Fruit fly (Drosophila melanogaster) whole organism, prepupa: Measurements from ENCODE around the gene dao.

Source experiments
- Blimp-1 ChIP-seq: fragments of 200-800 bp; sonication (Bioruptor generic); optimal IDR thresholded peaks from 3 replicates; lab custom pipeline; 2017; ENCODE audit warnings: missing biosample characterization, missing genetic modification characterization, mild to moderate bottlenecking, moderate library complexity, missing genetic modification reagents
- CG10631 ChIP-seq: fragments of 200-800 bp; sonication (Bioruptor generic); optimal IDR thresholded peaks from 2 replicates; lab custom pipeline; 2016; ENCODE audit warnings: missing biosample characterization, missing genetic modification characterization
- CG10669 ChIP-seq: fragments of 200-800 bp; sonication (Bioruptor generic); optimal IDR thresholded peaks from 3 replicates; lab custom pipeline; 2018; ENCODE audit warnings: missing biosample characterization, mild to moderate bottlenecking, missing genetic modification characterization, moderate library complexity
- CG11294 ChIP-seq: fragments of 200-800 bp; sonication (Bioruptor generic); IDR thresholded peaks from 2 replicates; pipeline ENCODE4 v1.3.6; 2022; ENCODE audit warnings: missing biosample characterization, missing genetic modification characterization
- CG11762 ChIP-seq: fragments of 200-800 bp; sonication (Bioruptor generic); optimal IDR thresholded peaks from 3 replicates; lab custom pipeline; 2016; ENCODE audit warnings: missing biosample characterization, missing genetic modification characterization; ENCODE audit not compliant: insufficient read depth
- CG11902 ChIP-seq: fragments of 200-800 bp; sonication (Bioruptor generic); optimal IDR thresholded peaks from 3 replicates; lab custom pipeline; 2016; ENCODE audit warnings: missing biosample characterization, missing genetic modification characterization
- CG15336 ChIP-seq: fragments of 200-800 bp; sonication (Bioruptor generic); IDR thresholded peaks from 2 replicates; pipeline ENCODE4 v1.3.6; 2022; ENCODE audit warnings: missing biosample characterization, missing genetic modification characterization
- CG3032 ChIP-seq: fragments of 200-800 bp; optimal IDR thresholded peaks from 2 replicates; lab custom pipeline; 2019; ENCODE audit warnings: missing biosample characterization, mild to moderate bottlenecking, missing genetic modification characterization, moderate library complexity
- CG31627 ChIP-seq: fragments of 200-800 bp; sonication (Bioruptor generic); optimal IDR thresholded peaks from 3 replicates; lab custom pipeline; 2016; ENCODE audit warnings: missing biosample characterization, missing genetic modification characterization
- CG32006 ChIP-seq: fragments of 200-800 bp; sonication (Bioruptor generic); optimal IDR thresholded peaks from 3 replicates; lab custom pipeline; 2017; ENCODE audit warnings: missing biosample characterization, mild to moderate bottlenecking, missing genetic modification characterization
- CG34406 ChIP-seq: fragments of 200-800 bp; sonication (Bioruptor generic); optimal IDR thresholded peaks from 3 replicates; lab custom pipeline; 2016; ENCODE audit warnings: missing biosample characterization, missing genetic modification characterization
- CG4318 ChIP-seq: fragments of 200-800 bp; sonication (Bioruptor generic); optimal IDR thresholded peaks from 3 replicates; lab custom pipeline; 2017; ENCODE audit warnings: missing biosample characterization, mild to moderate bottlenecking, missing genetic modification characterization
- CG6163 ChIP-seq: fragments of 200-800 bp; sonication (Bioruptor generic); IDR thresholded peaks from 3 replicates; pipeline ENCODE4 v1.3.6; 2022; ENCODE audit warnings: missing biosample characterization, missing genetic modification characterization
- CG6276 ChIP-seq: fragments of 200-800 bp; sonication (Bioruptor generic); optimal IDR thresholded peaks from 2 replicates; lab custom pipeline; 2017; ENCODE audit warnings: missing biosample characterization, mild to moderate bottlenecking, missing genetic modification characterization
- CG6808 ChIP-seq: fragments of 200-800 bp; sonication (Bioruptor generic); optimal IDR thresholded peaks from 3 replicates; lab custom pipeline; 2017; ENCODE audit warnings: missing biosample characterization, missing genetic modification characterization, mild to moderate bottlenecking, moderate library complexity, missing genetic modification reagents
- CG6854 ChIP-seq: fragments of 200-800 bp; sonication (Bioruptor generic); optimal IDR thresholded peaks from 2 replicates; lab custom pipeline; 2017; ENCODE audit warnings: missing biosample characterization, mild to moderate bottlenecking, missing genetic modification characterization
- CG8119 ChIP-seq: fragments of 200-800 bp; sonication (Bioruptor generic); IDR thresholded peaks from 3 replicates; pipeline ENCODE4 v1.3.6; 2022; ENCODE audit warnings: missing biosample characterization, missing genetic modification characterization
- CG8319 ChIP-seq: fragments of 200-800 bp; sonication (Bioruptor generic); optimal IDR thresholded peaks from 3 replicates; lab custom pipeline; 2016; ENCODE audit warnings: missing biosample characterization, missing genetic modification characterization
- CG8632 ChIP-seq: fragments of 200-800 bp; sonication (Bioruptor generic); optimal IDR thresholded peaks from 3 replicates; lab custom pipeline; 2016; ENCODE audit warnings: missing biosample characterization, missing genetic modification characterization
- Eip78C ChIP-seq: fragments of 200-800 bp; sonication (Bioruptor generic); peaks from one replicate; lab custom pipeline; 2016; ENCODE audit warnings: missing biosample characterization, missing genetic modification characterization
- Eip93F ChIP-seq: fragments of 200-800 bp; sonication (Bioruptor generic); optimal IDR thresholded peaks from 2 replicates; lab custom pipeline; 2016; ENCODE audit warnings: missing biosample characterization, mild to moderate bottlenecking, missing genetic modification characterization
- Ets21C ChIP-seq: fragments of 200-800 bp; sonication (Bioruptor generic); optimal IDR thresholded peaks from 3 replicates; lab custom pipeline; 2016; ENCODE audit warnings: missing biosample characterization, missing genetic modification characterization
- Ets96B ChIP-seq: fragments of 200-800 bp; optimal IDR thresholded peaks from 2 replicates; lab custom pipeline; 2019; ENCODE audit warnings: missing biosample characterization, mild to moderate bottlenecking, missing genetic modification characterization, moderate library complexity
- Hr38 ChIP-seq: sonication (Bioruptor generic); optimal IDR thresholded peaks from 2 replicates; lab custom pipeline; 2016; ENCODE audit warnings: missing biosample characterization, missing genetic modification characterization
- Lpt ChIP-seq: fragments of 200-800 bp; sonication (Bioruptor generic); optimal IDR thresholded peaks from 3 replicates; lab custom pipeline; 2016; ENCODE audit warnings: missing biosample characterization, missing genetic modification characterization
- Met ChIP-seq: fragments of 200-800 bp; sonication (Bioruptor generic); optimal IDR thresholded peaks from 3 replicates; lab custom pipeline; 2016; ENCODE audit warnings: missing biosample characterization, missing genetic modification characterization
- OdsH ChIP-seq: fragments of 200-800 bp; sonication (Bioruptor generic); optimal IDR thresholded peaks from 3 replicates; lab custom pipeline; 2016; ENCODE audit warnings: missing biosample characterization, missing genetic modification characterization
- Smox ChIP-seq: fragments of 200-800 bp; sonication (Bioruptor generic); optimal IDR thresholded peaks from 3 replicates; lab custom pipeline; 2016; ENCODE audit warnings: missing biosample characterization, missing genetic modification characterization
- Sox102F ChIP-seq: fragments of 200-800 bp; sonication (Bioruptor generic); optimal IDR thresholded peaks from 2 replicates; lab custom pipeline; 2016; ENCODE audit warnings: missing biosample characterization, mild to moderate bottlenecking, missing genetic modification characterization
- Sox14 ChIP-seq: fragments of 200-800 bp; sonication (Bioruptor generic); optimal IDR thresholded peaks from 3 replicates; lab custom pipeline; 2016; ENCODE audit warnings: missing biosample characterization, missing genetic modification characterization
- Sox15 ChIP-seq: fragments of 200-800 bp; sonication (Bioruptor generic); optimal IDR thresholded peaks from 3 replicates; lab custom pipeline; 2016; ENCODE audit warnings: missing biosample characterization, missing genetic modification characterization
- acj6 ChIP-seq: fragments of 200-800 bp; sonication (Bioruptor generic); optimal IDR thresholded peaks from 3 replicates; lab custom pipeline; 2016; ENCODE audit warnings: missing biosample characterization, missing genetic modification characterization
- cyc ChIP-seq: fragments of 200-800 bp; sonication (Bioruptor generic); optimal IDR thresholded peaks from 3 replicates; lab custom pipeline; 2016; ENCODE audit warnings: missing biosample characterization, missing genetic modification characterization
- dac ChIP-seq: fragments of 200-800 bp; sonication (Bioruptor generic); optimal IDR thresholded peaks from 2 replicates; lab custom pipeline; 2017; ENCODE audit warnings: missing biosample characterization, mild to moderate bottlenecking, missing genetic modification characterization
- dsx ChIP-seq: fragments of 200-800 bp; optimal IDR thresholded peaks from 3 replicates; lab custom pipeline; 2019; ENCODE audit warnings: missing biosample characterization, mild to moderate bottlenecking, missing genetic modification characterization, moderate library complexity; ENCODE audit not compliant: poor library complexity, severe bottlenecking
- esn ChIP-seq: fragments of 200-800 bp; sonication (Bioruptor generic); optimal IDR thresholded peaks from 2 replicates; lab custom pipeline; 2016; ENCODE audit warnings: missing biosample characterization, mild to moderate bottlenecking, missing genetic modification characterization, moderate library complexity
- fd85E ChIP-seq: fragments of 200-800 bp; sonication (Bioruptor generic); optimal IDR thresholded peaks from 3 replicates; lab custom pipeline; 2016; ENCODE audit warnings: missing biosample characterization, missing genetic modification characterization
- pdm3 ChIP-seq: fragments of 200-800 bp; sonication (Bioruptor generic); optimal IDR thresholded peaks from 3 replicates; lab custom pipeline; 2016; ENCODE audit warnings: missing biosample characterization, missing genetic modification characterization
- spab ChIP-seq: fragments of 200-800 bp; sonication (Bioruptor generic); optimal IDR thresholded peaks from 2 replicates; lab custom pipeline; 2017; ENCODE audit warnings: missing biosample characterization, mild to moderate bottlenecking, missing genetic modification characterization, missing genetic modification reagents
- ss ChIP-seq, 2 experiments: fragments of 200-800 bp; sonication (Bioruptor generic); optimal IDR thresholded peaks; 2 replicates in 1 of 2; 3 replicates in 1 of 2; lab custom pipeline; 2017 to 2018; ENCODE audit warnings: mild to moderate bottlenecking in 2 of 2, missing biosample characterization in 2 of 2, missing genetic modification characterization in 2 of 2, moderate library complexity in 1 of 2
- svp ChIP-seq: fragments of 200-800 bp; sonication (Bioruptor generic); peaks from one replicate; lab custom pipeline; 2016; ENCODE audit warnings: missing biosample characterization, missing genetic modification characterization
- topi ChIP-seq: fragments of 200-800 bp; sonication (Bioruptor generic); optimal IDR thresholded peaks from 3 replicates; lab custom pipeline; 2016; ENCODE audit warnings: missing biosample characterization, missing genetic modification characterization
- vri ChIP-seq: fragments of 200-800 bp; sonication (Bioruptor generic); optimal IDR thresholded peaks from 3 replicates; lab custom pipeline; 2016; ENCODE audit warnings: missing biosample characterization, mild to moderate bottlenecking, missing genetic modification characterization

The dao gene

DNA sequence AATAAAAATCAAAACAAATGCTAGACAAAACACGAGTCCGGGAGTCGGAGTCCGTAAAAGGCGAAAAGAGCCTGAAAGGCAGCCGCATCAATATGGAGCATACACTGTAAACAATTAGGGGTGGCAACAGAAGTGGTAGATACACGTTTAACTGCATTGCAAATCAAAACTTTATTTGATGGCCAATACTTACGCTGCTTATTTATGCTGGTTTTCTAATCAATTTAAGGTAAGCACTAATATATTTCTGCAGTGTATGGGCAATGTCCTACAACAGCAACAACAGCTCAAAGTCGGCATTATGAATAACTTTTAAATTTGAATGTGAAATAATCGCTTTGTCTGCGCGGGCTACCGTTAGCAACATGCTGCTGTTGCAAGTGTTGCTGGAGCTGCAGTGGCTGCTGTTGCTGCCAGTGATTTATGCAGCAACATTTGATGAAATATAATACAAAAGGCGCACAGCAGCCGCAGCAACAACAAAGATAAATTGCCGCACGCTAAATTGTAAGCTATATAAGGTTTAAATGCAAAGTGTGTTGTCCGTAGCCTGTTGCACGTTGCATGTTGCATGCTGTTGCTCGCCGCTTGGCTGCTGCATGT lies 24.9 kb downstream of the dao start (continued):
- peak; percentile 25 for TF ChIP-seq esn (GFP tag; lab: Kevin White, UChicago)
- TF ChIP-seq Sox102F (GFP tag; lab: Kevin White, UChicago): peak; percentile 1
- TF ChIP-seq CG6854 (GFP tag; lab: Kevin White, UChicago): no peak
- TF ChIP-seq CG32006 (GFP tag; lab: Kevin White, UChicago): peak; percentile 35
- no peak for TF ChIP-seq CG4318 (GFP tag; lab: Kevin White, UChicago)
- TF ChIP-seq topi (GFP tag; lab: Kevin White, UChicago): peak; percentile 30
- TF ChIP-seq CG11294: no peak
- no peak for TF ChIP-seq fd85E (GFP tag; lab: Kevin White, UChicago)

DNA sequence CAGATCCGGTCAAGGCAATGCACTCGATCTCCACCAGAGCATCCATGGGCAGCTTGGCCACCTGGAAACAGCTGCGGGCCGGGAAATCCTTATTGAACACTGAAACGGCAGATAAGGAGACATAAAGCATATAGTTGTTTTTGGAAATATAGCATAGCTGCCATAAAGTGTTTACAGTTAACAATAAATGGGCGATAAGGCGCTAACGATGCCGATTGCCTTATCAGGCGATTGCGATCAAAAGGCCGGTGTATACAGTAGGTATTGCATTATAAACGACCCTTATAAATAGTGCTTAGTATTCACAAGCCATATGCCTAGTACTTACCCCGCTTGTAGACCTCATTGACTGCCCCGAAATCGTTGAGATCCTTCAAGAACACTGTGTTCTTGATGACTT lies 25.6 kb downstream of the dao start:
- TF ChIP-seq CG8319: no peak
- no peak for TF ChIP-seq CG11902 (GFP tag; lab: Kevin White, UChicago)
- TF ChIP-seq CG6808 (GFP tag; lab: Kevin White, UChicago): no peak

DNA sequence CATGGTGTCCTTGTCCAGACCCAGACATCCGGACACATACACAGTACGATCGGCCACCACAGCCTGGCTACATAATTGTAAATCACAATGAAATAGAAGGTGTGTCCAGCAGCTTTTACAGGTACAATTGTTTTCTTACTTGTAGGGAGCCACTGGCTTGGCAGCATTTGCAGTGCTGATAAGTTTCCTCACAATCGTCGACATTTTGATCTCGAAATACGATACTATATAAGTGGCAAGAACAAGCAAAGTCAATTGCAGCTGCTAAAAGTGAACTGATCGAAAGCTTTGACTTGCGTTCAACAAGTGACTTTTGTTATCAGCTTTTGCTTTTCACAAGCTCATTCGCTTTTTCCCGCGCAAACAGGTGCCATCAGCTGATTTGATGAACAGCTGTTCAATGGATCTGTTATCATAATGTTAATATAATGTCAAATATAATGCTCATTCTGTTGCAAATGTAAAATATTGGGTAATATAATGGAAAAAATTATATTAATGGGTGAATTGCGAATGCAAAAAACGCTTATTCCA lies 26.2 kb downstream of the dao start, which contains the start of gene UK114:
TSS of gene UK114 (minus strand) at position 309 of the 534 bp plus-strand sequence.
- TF ChIP-seq topi (GFP tag; lab: Kevin White, UChicago) (no peak), ss (GFP tag; optimal IDR thresholded peaks at IDR 0.05; lab: Kevin White, UChicago) (no peak), dsx (peak; percentile 22), svp (peak; percentile 96), CG8319 (no peak), Ets96B (tag; lab: Kevin White, UChicago) (no peak), CG6163 (GFP tag; lab: Robert Waterston, UW) (0 out of 3 replicates have a peak, but pooled peaks have one; percentile 9), Eip78C (GFP tag; lab: Kevin White, UChicago) (peak; percentile 35)

DNA sequence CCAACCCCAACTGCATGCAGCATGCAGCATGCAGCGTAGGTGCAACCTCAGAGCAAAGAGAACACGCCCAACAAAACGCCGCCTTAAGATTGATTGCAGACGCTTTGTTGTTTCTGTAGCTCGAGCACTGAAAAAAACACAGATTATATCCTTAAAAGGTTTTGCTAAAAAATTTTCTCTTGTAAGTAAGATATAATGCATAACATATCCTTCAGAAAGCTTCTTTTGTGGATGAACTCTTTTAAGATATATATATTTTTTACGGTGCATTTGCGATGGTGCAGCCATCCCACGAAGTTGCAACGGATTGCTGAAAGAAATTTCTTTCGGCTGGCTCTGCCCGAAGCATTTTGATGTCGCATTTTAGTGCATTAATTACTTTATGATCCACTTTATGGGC lies 27.1 kb downstream of the dao start:
- TF ChIP-seq CG3032 (tag; lab: Kevin White, UChicago) (peak; percentile 27), CG15336 (GFP tag; lab: Robert Waterston, UW) (peak; percentile 28; the same call in 1 of the 2 replicates), Lpt (GFP tag; lab: Kevin White, UChicago) (no peak), CG11762 (GFP tag; lab: Kevin White, UChicago) (peak; percentile 2), fd85E (GFP tag; lab: Kevin White, UChicago) (no peak), Sox15 (GFP tag; lab: Kevin White, UChicago) (no peak), CG8119 (GFP tag; lab: Robert Waterston, UW) (no peak), CG10631 (peak; percentile 60), CG34406 (GFP tag; lab: Kevin White, UChicago) (peak; percentile 29), CG6808 (GFP tag; lab: Kevin White, UChicago) (no peak), Smox (GFP tag; lab: Kevin White, UChicago) (peak; percentile 71), CG6854 (GFP tag; lab: Kevin White, UChicago) (peak; percentile 25), spab (GFP tag; lab: Kevin White, UChicago) (peak; percentile 5), cyc (peak; percentile 68), svp (peak; percentile 86), CG8632 (GFP tag; lab: Kevin White, UChicago) (peak; percentile 39), Sox14 (GFP tag; lab: Kevin White, UChicago) (peak; percentile 34), topi (GFP tag; lab: Kevin White, UChicago) (peak; percentile 66), CG11902 (GFP tag; lab: Kevin White, UChicago) (peak; percentile 30), CG6276 (no peak), Eip93F (no peak), pdm3 (peak; percentile 58), acj6 (GFP tag; lab: Kevin White, UChicago) (peak; percentile 57), CG4318 (GFP tag; lab: Kevin White, UChicago) (no peak), OdsH (peak; percentile 59), CG31627 (GFP tag; lab: Kevin White, UChicago) (peak; percentile 60), Ets21C (peak; percentile 46), Met (GFP tag; lab: Kevin White, UChicago) (peak; percentile 76), CG10669 (peak; percentile 24), Eip78C (GFP tag; lab: Kevin White, UChicago) (peak; percentile 74), dac (GFP tag; lab: Kevin White, UChicago) (no peak), CG6163 (GFP tag; lab: Robert Waterston, UW) (peak; percentile 53; the same call in 2 of the 3 replicates), vri (GFP tag; lab: Kevin White, UChicago) (peak; percentile 1), Hr38 (GFP tag; lab: Kevin White, UChicago) (no peak), Blimp-1 (peak; percentile 14), ss (GFP tag; optimal IDR thresholded peaks at IDR 0.05; lab: Kevin White, UChicago) (no peak)
